Worm (Caenorhabditis elegans): ENCODE results near the gene Y34B4A.4.

ce11 chrX:5311174-5311573, 47.0 kb downstream of the Y34B4A.4 start:
- no peak for TF ChIP-seq R02D3.7 (tag; optimal IDR thresholded peaks at IDR 0.05)
- TF ChIP-seq daf-12 (tag; optimal IDR thresholded peaks at IDR 0.05): no peak
- no peak for TF ChIP-seq ceh-16 (tag; optimal IDR thresholded peaks at IDR 0.05)
- no peak for TF ChIP-seq snpc-4 (tag; optimal IDR thresholded peaks at IDR 0.05)
- TF ChIP-seq mdl-1 (tag; optimal IDR thresholded peaks at IDR 0.05): no peak
- no peak for TF ChIP-seq aly-2 (tag; optimal IDR thresholded peaks at IDR 0.05)
- no peak for TF ChIP-seq jun-1 (tag; optimal IDR thresholded peaks at IDR 0.05)
- no peak for TF ChIP-seq unc-62 (GFP tag; optimal IDR thresholded peaks at IDR 0.05)
- no peak for TF ChIP-seq unc-39 (tag; optimal IDR thresholded peaks at IDR 0.05)
- no peak for TF ChIP-seq nhr-28 (tag; optimal IDR thresholded peaks at IDR 0.05)
- no peak for TF ChIP-seq elt-1 (tag; optimal IDR thresholded peaks at IDR 0.05)
- no peak for TF ChIP-seq eor-1 (tag; optimal IDR thresholded peaks at IDR 0.05)
- TF ChIP-seq nhr-77 (tag; optimal IDR thresholded peaks at IDR 0.05): no peak
- no peak for TF ChIP-seq fkh-10 (GFP tag; optimal IDR thresholded peaks at IDR 0.05)

Measured in whole organism, L3 larva.